Worm (Caenorhabditis elegans) whole organism, young adult: ENCODE measurements around the gene T05H4.3.

Source experiments
- K12H6.12 ChIP-seq: fragments of 200-800 bp; sonication (Bioruptor generic); optimal IDR thresholded peaks from 2 replicates; lab custom pipeline; 2018; ENCODE audit warnings: mild to moderate bottlenecking, missing genetic modification characterization, missing compliant biosample characterization
- ama-1 ChIP-seq, 3 experiments: fragments of 150-350 bp in 1 of 3; sonication (generic microtip) in 2 of 3; optimal IDR thresholded peaks; 2 replicates each; lab custom pipeline; 2014 to 2018; ENCODE audit warnings: missing biosample characterization in 2 of 3, missing genetic modification characterization in 2 of 3, missing genetic modification reagents in 2 of 3
- dpl-1 ChIP-seq: fragments of 150-350 bp; optimal IDR thresholded peaks from 2 replicates; lab custom pipeline; 2014; ENCODE audit warnings: missing biosample characterization, missing genetic modification reagents, missing genetic modification characterization
- hmg-1.2 ChIP-seq: fragments of 200-800 bp; sonication (Bioruptor generic); IDR thresholded peaks from 2 replicates; pipeline ENCODE4 v1.3.6; 2022; ENCODE audit warnings: missing genetic modification reagents, missing genetic modification characterization, missing compliant biosample characterization
- lin-40 ChIP-seq: sonication (generic microtip); optimal IDR thresholded peaks from 2 replicates; lab custom pipeline; 2016; ENCODE audit warnings: missing genetic modification characterization, mild to moderate bottlenecking, missing compliant biosample characterization, missing genotype, missing genetic modification reagents
- nhr-120 ChIP-seq: fragments of 200-800 bp; sonication (Bioruptor generic); IDR thresholded peaks from 2 replicates; pipeline ENCODE4 v1.3.6; 2022; ENCODE audit warnings: missing genetic modification characterization, missing compliant biosample characterization
- snpc-4 ChIP-seq, 5 experiments: fragments of 150-350 bp in 1 of 5; sonication (generic microtip) in 4 of 5; optimal IDR thresholded peaks; 2 replicates each; lab custom pipeline; 2014 to 2018; ENCODE audit warnings: missing genetic modification characterization in 5 of 5, missing biosample characterization in 3 of 5, antibody characterized with exemption in 2 of 5, mild to moderate bottlenecking in 2 of 5, missing compliant biosample characterization in 2 of 5, missing genotype in 2 of 5, moderate library complexity in 2 of 5, missing genetic modification reagents in 1 of 5
- unc-62 ChIP-seq: fragments of 150-350 bp; optimal IDR thresholded peaks from 2 replicates; lab custom pipeline; 2014; ENCODE audit warnings: missing biosample characterization, missing genetic modification reagents, missing genetic modification characterization
- xnd-1 ChIP-seq: sonication (generic microtip); optimal IDR thresholded peaks from 2 replicates; lab custom pipeline; 2016; ENCODE audit warnings: missing genotype, missing genetic modification reagents, missing genetic modification characterization, missing compliant biosample characterization

- no peak for TF ChIP-seq K12H6.12 (tag; lab: Kevin White, UChicago)
- no peak for TF ChIP-seq unc-62 (GFP tag; lab: Kevin White, UChicago)
- no peak for TF ChIP-seq nhr-120
- TF ChIP-seq lin-40 (tag; lab: Kevin White, UChicago): no peak
- no peak for TF ChIP-seq dpl-1 (GFP tag; lab: Kevin White, UChicago)
- no peak for TF ChIP-seq xnd-1
- no peak for TF ChIP-seq ama-1 (optimal IDR thresholded peaks at IDR 0.05; lab: Kevin White, UChicago)
- no peak for TF ChIP-seq ama-1 (GFP tag; optimal IDR thresholded peaks at IDR 0.05; lab: Kevin White, UChicago)
- TF ChIP-seq snpc-4 (GFP tag; optimal IDR thresholded peaks at IDR 0.05; lab: Kevin White, UChicago): no peak
- no peak for TF ChIP-seq snpc-4 (tag; optimal IDR thresholded peaks at IDR 0.05; lab: Kevin White, UChicago)
- TF ChIP-seq hmg-1.2: no peak
Measured at ce11 chrV:6488849-6489248, 46.7 kb downstream of the T05H4.3 start, which contains the start of gene lec-10.
